Worm (Caenorhabditis elegans) whole organism, early embryonic: ENCODE results near the gene sup-12.

ENCODE experiments used
- aly-1 ChIP-seq: sonication (generic microtip); optimal IDR thresholded peaks from 2 replicates; lab custom pipeline; 2016; ENCODE audit warnings: missing genetic modification characterization, missing compliant biosample characterization
- ama-1 ChIP-seq: fragments of 150-350 bp; optimal IDR thresholded peaks from 2 replicates; lab custom pipeline; 2014

ce11 chrX:3859449-3859848 is 44.9 kb upstream of the sup-12 start:
- TF ChIP-seq ama-1 (lab: Kevin White, UChicago), result no peak
- TF ChIP-seq aly-1 (tag; lab: Kevin White, UChicago), result no peak
